Worm (Caenorhabditis elegans) whole organism, L4/young adult: ENCODE data around the gene D2023.3.

Experiments used
- W03F9.2 ChIP-seq: fragments of 150-350 bp; optimal IDR thresholded peaks from 2 replicates; lab custom pipeline; 2014; ENCODE audit warnings: missing biosample characterization, missing genetic modification characterization
- dao-5 ChIP-seq: sonication (generic microtip); optimal IDR thresholded peaks from 2 replicates; lab custom pipeline; 2016; ENCODE audit warnings: missing genotype, missing genetic modification characterization, moderate library complexity, missing compliant biosample characterization
- him-1 ChIP-seq: sonication (generic microtip); optimal IDR thresholded peaks from 2 replicates; lab custom pipeline; 2016; ENCODE audit warnings: missing genotype, missing genetic modification reagents, missing genetic modification characterization, missing compliant biosample characterization

The D2023.3 gene

DNA sequence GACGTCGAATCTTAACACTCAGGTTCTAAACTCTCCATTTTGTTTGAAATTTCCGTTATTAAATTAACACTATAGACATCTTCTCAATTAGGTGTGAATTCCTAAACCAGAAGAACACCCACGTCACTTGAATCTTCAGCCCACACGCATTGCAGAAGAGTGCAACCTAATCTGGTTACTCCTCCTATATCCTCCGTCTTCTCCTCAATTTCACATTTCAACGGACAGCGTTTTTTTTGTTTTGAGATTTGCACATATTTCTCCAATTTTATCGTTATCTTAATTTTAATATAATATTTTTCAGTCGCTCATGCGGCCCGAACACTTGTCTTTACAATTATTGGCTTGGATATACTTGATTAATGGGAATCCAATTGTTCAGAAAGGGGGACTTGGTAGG lies 54.5 kb downstream of the D2023.3 start, which contains the start of gene smoc-1:
smoc-1 (plus strand) TSS at position 301 of the 400 bp plus-strand sequence.
- no peak for TF ChIP-seq him-1
- TF ChIP-seq dao-5, result no peak
- TF ChIP-seq W03F9.2 (tag; lab: Kevin White, UChicago), result no peak

DNA sequence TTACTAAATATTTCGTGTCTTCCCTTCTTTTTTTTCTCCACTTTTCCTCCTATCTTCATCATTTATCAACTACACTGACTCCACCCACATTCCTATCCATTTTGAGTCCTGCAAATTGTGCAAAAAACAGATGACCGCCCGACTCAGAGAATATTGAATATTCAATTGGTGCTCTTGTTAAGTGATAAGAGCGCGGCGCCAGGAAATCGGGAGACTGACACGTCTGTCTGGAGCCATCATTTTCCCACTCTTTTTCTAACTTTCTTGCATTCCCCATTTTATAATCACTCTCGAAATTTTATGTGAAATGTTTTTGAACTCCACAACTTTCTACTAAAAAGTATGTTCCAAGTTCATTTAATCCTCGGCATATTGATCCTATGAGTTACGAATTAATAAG lies 56.0 kb downstream of the D2023.3 start:
- TF ChIP-seq W03F9.2 (tag; lab: Kevin White, UChicago), result no peak
- no peak for TF ChIP-seq dao-5
- no peak for TF ChIP-seq him-1
